Fruit fly (Drosophila melanogaster): ENCODE data around the gene mRpS26.

DNA sequence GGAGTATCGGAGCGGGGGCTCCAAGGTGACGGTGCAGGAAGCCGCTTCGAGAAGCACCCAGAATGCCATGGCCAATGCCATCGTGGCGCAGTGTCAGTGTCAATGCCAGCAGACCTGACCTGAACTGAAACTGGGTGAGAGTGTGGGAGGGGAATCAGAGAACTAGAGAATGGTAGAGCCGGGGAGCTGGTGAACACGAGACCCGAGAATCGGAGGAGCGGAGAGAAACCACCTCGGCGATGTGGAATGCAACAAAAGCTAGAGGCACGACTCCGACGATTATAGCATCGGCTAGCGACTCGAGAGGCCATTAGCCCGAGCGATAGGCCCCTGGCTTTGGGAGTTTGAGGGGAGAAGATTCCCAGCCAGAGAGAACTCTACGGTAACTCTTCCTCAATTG lies 24.4 kb upstream of the mRpS26 start:
- TF ChIP-seq Snoo (tag; optimal IDR thresholded peaks at IDR 0.05), result no peak
- TF ChIP-seq EcR (GFP tag; optimal IDR thresholded peaks at IDR 0.05), result peak; percentile 99
- no peak for TF ChIP-seq Pif1B (GFP tag; optimal IDR thresholded peaks at IDR 0.05)
- TF ChIP-seq CG34367 (tag; optimal IDR thresholded peaks at IDR 0.05), result no peak
- TF ChIP-seq CG32121 (GFP tag; IDR thresholded peaks at IDR 0.05), result no peak
